Fruit fly (Drosophila melanogaster) whole organism: ENCODE data around the gene SmydA-2.

Experiments
- CG8478 ChIP-seq: fragments of >200 bp; optimal IDR thresholded peaks from 2 replicates; lab custom pipeline; 2018; ENCODE audit warnings: inconsistent platforms
- EcR ChIP-seq, 2 experiments: fragments of >200 bp; optimal IDR thresholded peaks; 2 replicates each; lab custom pipeline; 2017; ENCODE audit warnings: missing biosample characterization in 2 of 2, missing genetic modification characterization in 2 of 2, missing genetic modification reagents in 2 of 2
- pan ChIP-seq: fragments of >200 bp; optimal IDR thresholded peaks from 2 replicates; lab custom pipeline; 2017
- usp ChIP-seq: fragments of >200 bp; optimal IDR thresholded peaks from 2 replicates; lab custom pipeline; 2017; ENCODE audit warnings: missing biosample characterization, missing genetic modification characterization, mixed read lengths

dm6 chr3L:18952399-18952798, 50.7 kb downstream of the SmydA-2 start:
- TF ChIP-seq pan (lab: Kevin White, UChicago) (no peak), EcR (GFP tag; optimal IDR thresholded peaks at IDR 0.05; lab: Kevin White, UChicago) (no peak), usp (GFP tag; lab: Kevin White, UChicago) (no peak), CG8478 (lab: Kevin White, UChicago) (no peak)
